Worm (Caenorhabditis elegans) whole organism, L1 larva: ENCODE results near the gene F10D2.16.

ENCODE experiments used
- C16A3.4 ChIP-seq: fragments of 150-350 bp; optimal IDR thresholded peaks from 2 replicates; lab custom pipeline; 2014; ENCODE audit warnings: missing biosample characterization, missing genetic modification characterization
- alr-1 ChIP-seq: fragments of 200-800 bp; sonication (Bioruptor generic); optimal IDR thresholded peaks from 2 replicates; lab custom pipeline; 2018; ENCODE audit warnings: borderline replicate concordance, mild to moderate bottlenecking, missing genetic modification characterization, missing compliant biosample characterization
- aly-2 ChIP-seq: fragments of 150-350 bp; optimal IDR thresholded peaks from 2 replicates; lab custom pipeline; 2014; ENCODE audit warnings: missing biosample characterization, missing genetic modification characterization
- blmp-1 ChIP-seq: fragments of 150-350 bp; optimal IDR thresholded peaks from 2 replicates; lab custom pipeline; 2014; ENCODE audit warnings: missing biosample characterization, missing genetic modification characterization
- ceh-8 ChIP-seq: fragments of 200-800 bp; sonication (Bioruptor generic); optimal IDR thresholded peaks from 2 replicates; lab custom pipeline; 2018; ENCODE audit warnings: mild to moderate bottlenecking, missing genetic modification characterization, moderate library complexity, missing compliant biosample characterization
- ceh-82 ChIP-seq, 3 experiments: fragments of 150-350 bp in 1 of 3; sonication (generic microtip) in 2 of 3; optimal IDR thresholded peaks; 2 replicates each; lab custom pipeline; 2014 to 2017; ENCODE audit warnings: missing biosample characterization in 3 of 3, missing genetic modification characterization in 3 of 3
- ces-1 ChIP-seq: fragments of 150-350 bp; optimal IDR thresholded peaks from 2 replicates; lab custom pipeline; 2014; ENCODE audit warnings: missing biosample characterization, missing genetic modification reagents, missing genetic modification characterization
- dpl-1 ChIP-seq, 3 experiments: fragments of 150-350 bp in 2 of 3; sonication (generic microtip) in 1 of 3; optimal IDR thresholded peaks; 2 replicates each; lab custom pipeline; 2014 to 2017; ENCODE audit warnings: missing biosample characterization in 3 of 3, missing genetic modification characterization in 3 of 3, missing genetic modification reagents in 3 of 3
- efl-1 ChIP-seq, 4 experiments: fragments of 150-350 bp; optimal IDR thresholded peaks in 3 of 4; peaks in 1 of 4; 1 replicate in 1 of 4; 2 replicates in 3 of 4; lab custom pipeline; 2014; ENCODE audit warnings: missing biosample characterization in 2 of 4, missing genetic modification characterization in 2 of 4, missing genetic modification reagents in 2 of 4
- efl-3 ChIP-seq: fragments of 200-800 bp; sonication (Bioruptor generic); optimal IDR thresholded peaks from 2 replicates; lab custom pipeline; 2018; ENCODE audit warnings: mild to moderate bottlenecking, missing genetic modification characterization, missing compliant biosample characterization
- egl-27 ChIP-seq, 2 experiments: fragments of 150-350 bp in 1 of 2; sonication (generic microtip); optimal IDR thresholded peaks; 3 replicates each; lab custom pipeline; 2017 to 2018; ENCODE audit warnings: missing biosample characterization in 2 of 2, missing genetic modification characterization in 2 of 2, missing genetic modification reagents in 2 of 2
- elt-2 ChIP-seq: sonication (generic microtip); optimal IDR thresholded peaks from 2 replicates; lab custom pipeline; 2016; ENCODE audit warnings: missing genetic modification characterization, mild to moderate bottlenecking, inconsistent platforms, missing compliant biosample characterization, missing genetic modification reagents
- elt-3 ChIP-seq, 6 experiments: fragments of 150-350 bp in 1 of 6; sonication (generic microtip); optimal IDR thresholded peaks; 2 replicates each; lab custom pipeline; 2017 to 2018; ENCODE audit warnings: missing biosample characterization in 6 of 6, missing genetic modification characterization in 6 of 6, inconsistent platforms in 1 of 6
- ets-5 ChIP-seq: fragments of 200-800 bp; sonication (Bioruptor generic); IDR thresholded peaks from 2 replicates; pipeline ENCODE4 v1.3.6; 2022; ENCODE audit warnings: missing genetic modification characterization, missing compliant biosample characterization
- fkh-4 ChIP-seq: sonication (generic microtip); optimal IDR thresholded peaks from 2 replicates; lab custom pipeline; 2016; ENCODE audit warnings: missing compliant biosample characterization, missing genetic modification characterization, borderline replicate concordance
- grh-1 ChIP-seq: fragments of 200-800 bp; sonication (Bioruptor generic); IDR thresholded peaks from 2 replicates; pipeline ENCODE4 v1.3.6; 2022; ENCODE audit warnings: missing genetic modification reagents, missing genetic modification characterization, missing compliant biosample characterization
- irx-1 ChIP-seq: sonication (generic microtip); optimal IDR thresholded peaks from 2 replicates; lab custom pipeline; 2016; ENCODE audit warnings: missing genetic modification characterization, missing compliant biosample characterization
- lin-14 ChIP-seq: fragments of 200-800 bp; sonication (Bioruptor generic); optimal IDR thresholded peaks from 2 replicates; lab custom pipeline; 2018; ENCODE audit warnings: mild to moderate bottlenecking, missing genetic modification characterization, moderate library complexity, missing compliant biosample characterization
- lin-15B ChIP-seq: fragments of 150-350 bp; sonication (generic microtip); optimal IDR thresholded peaks from 3 replicates; lab custom pipeline; 2014; ENCODE audit warnings: missing biosample characterization, missing genetic modification characterization
- lin-35 ChIP-seq, 2 experiments: fragments of 150-350 bp; optimal IDR thresholded peaks; 2 replicates each; lab custom pipeline; 2014; ENCODE audit warnings: missing biosample characterization in 2 of 2, missing genetic modification characterization in 2 of 2, missing genetic modification reagents in 2 of 2
- lin-39 ChIP-seq: fragments of 150-350 bp; optimal IDR thresholded peaks from 2 replicates; lab custom pipeline; 2014; ENCODE audit warnings: missing biosample characterization, missing genetic modification reagents, missing genetic modification characterization
- lir-3 ChIP-seq: sonication (generic microtip); optimal IDR thresholded peaks from 2 replicates; lab custom pipeline; 2016; ENCODE audit warnings: mild to moderate bottlenecking, missing genetic modification characterization, moderate library complexity, missing compliant biosample characterization; ENCODE audit not compliant: poor library complexity
- mab-9 ChIP-seq: fragments of 200-800 bp; sonication (Bioruptor generic); IDR thresholded peaks from 2 replicates; pipeline ENCODE4 v1.3.6; 2022; ENCODE audit warnings: missing genetic modification reagents, missing genetic modification characterization, missing compliant biosample characterization
- mdl-1 ChIP-seq, 2 experiments: fragments of 150-350 bp; optimal IDR thresholded peaks; 2 replicates each; lab custom pipeline; 2014 to 2017; ENCODE audit warnings: missing biosample characterization in 2 of 2, missing genetic modification characterization in 2 of 2, inconsistent platforms in 1 of 2
- mef-2 ChIP-seq: fragments of 150-350 bp; optimal IDR thresholded peaks from 2 replicates; lab custom pipeline; 2014; ENCODE audit warnings: missing biosample characterization, missing genetic modification characterization
- nhr-12 ChIP-seq: sonication (generic microtip); optimal IDR thresholded peaks from 2 replicates; lab custom pipeline; 2017; ENCODE audit warnings: missing biosample characterization, missing genetic modification characterization
- nhr-19 ChIP-seq: fragments of 200-800 bp; sonication (Bioruptor generic); conservative IDR thresholded peaks from 2 replicates; pipeline ENCODE4 v1.3.6; 2022; ENCODE audit warnings: missing genetic modification characterization, missing compliant biosample characterization
- nhr-20 ChIP-seq: sonication (generic microtip); optimal IDR thresholded peaks from 2 replicates; lab custom pipeline; 2016; ENCODE audit warnings: mild to moderate bottlenecking, missing genetic modification characterization, missing compliant biosample characterization
- nhr-237 ChIP-seq: fragments of 150-350 bp; optimal IDR thresholded peaks from 2 replicates; lab custom pipeline; 2014; ENCODE audit warnings: missing biosample characterization, missing genetic modification characterization
- nhr-28 ChIP-seq: fragments of 150-350 bp; optimal IDR thresholded peaks from 2 replicates; lab custom pipeline; 2014; ENCODE audit warnings: missing biosample characterization, missing genetic modification characterization
- nhr-90 ChIP-seq: sonication (generic microtip); optimal IDR thresholded peaks from 2 replicates; lab custom pipeline; 2016; ENCODE audit warnings: mild to moderate bottlenecking, missing genetic modification characterization, missing compliant biosample characterization; ENCODE audit not compliant: poor library complexity
- pax-3 ChIP-seq: fragments of 200-800 bp; sonication (Bioruptor generic); optimal IDR thresholded peaks from 2 replicates; lab custom pipeline; 2018; ENCODE audit warnings: mild to moderate bottlenecking, missing genetic modification characterization, moderate library complexity, missing compliant biosample characterization
- rnt-1 ChIP-seq: sonication (generic microtip); optimal IDR thresholded peaks from 2 replicates; lab custom pipeline; 2016; ENCODE audit warnings: mild to moderate bottlenecking, missing genetic modification characterization, moderate library complexity, missing compliant biosample characterization
- skn-1 ChIP-seq: fragments of 150-350 bp; optimal IDR thresholded peaks from 2 replicates; lab custom pipeline; 2014; ENCODE audit warnings: missing biosample characterization, missing genetic modification characterization
- snu-23 ChIP-seq: sonication (generic microtip); optimal IDR thresholded peaks from 2 replicates; lab custom pipeline; 2016; ENCODE audit warnings: missing genetic modification characterization, missing compliant biosample characterization
- sptf-1 ChIP-seq: fragments of 150-350 bp; optimal IDR thresholded peaks from 2 replicates; lab custom pipeline; 2014; ENCODE audit warnings: missing biosample characterization, missing genetic modification characterization
- swsn-7 ChIP-seq: sonication (generic microtip); optimal IDR thresholded peaks from 2 replicates; lab custom pipeline; 2016; ENCODE audit warnings: missing genetic modification characterization, missing compliant biosample characterization
- unc-130 ChIP-seq: fragments of 150-350 bp; optimal IDR thresholded peaks from 2 replicates; lab custom pipeline; 2017; ENCODE audit warnings: missing biosample characterization, missing genetic modification characterization, inconsistent platforms
- unc-62 ChIP-seq: fragments of 150-350 bp; optimal IDR thresholded peaks from 2 replicates; lab custom pipeline; 2014; ENCODE audit warnings: missing biosample characterization, missing genetic modification reagents, missing genetic modification characterization
- zag-1 ChIP-seq: fragments of 150-350 bp; optimal IDR thresholded peaks from 2 replicates; lab custom pipeline; 2014; ENCODE audit warnings: missing biosample characterization, missing genetic modification characterization
- ztf-11 ChIP-seq, 2 experiments: sonication (generic microtip); optimal IDR thresholded peaks; 2 replicates each; lab custom pipeline; 2016 to 2017; ENCODE audit warnings: missing genetic modification characterization in 2 of 2, missing biosample characterization in 1 of 2, missing compliant biosample characterization in 1 of 2
- ztf-4 ChIP-seq: fragments of 150-350 bp; optimal IDR thresholded peaks from 2 replicates; lab custom pipeline; 2014; ENCODE audit warnings: missing biosample characterization, missing genetic modification characterization

Gene F10D2.16

DNA sequence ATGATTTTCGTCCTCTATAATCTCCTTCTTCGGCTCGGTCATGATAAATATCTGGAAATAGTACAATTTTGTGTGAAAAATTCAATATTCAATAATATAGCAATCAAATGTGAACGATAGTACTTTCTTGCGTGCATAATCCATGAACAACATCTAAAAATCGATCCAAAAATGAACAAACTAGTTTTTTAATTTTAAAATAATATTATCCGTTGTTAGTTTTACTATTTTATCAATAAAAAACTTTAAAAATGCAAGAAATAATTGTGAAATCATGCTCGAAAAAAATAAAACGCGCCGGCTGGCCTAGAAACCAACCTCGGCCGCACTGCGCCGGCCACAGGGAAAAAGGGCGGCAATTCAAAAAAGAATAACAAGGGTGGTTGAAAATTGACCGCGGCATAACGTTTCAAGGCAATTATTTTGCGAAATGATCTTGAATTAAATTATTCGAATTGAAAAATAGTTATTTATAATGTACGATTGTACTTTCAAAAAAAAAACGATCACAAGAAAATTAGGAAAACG is 49.4 kb upstream of the F10D2.16 start, which contains the start of gene mys-1 (continued):
- peak; percentile 69 for TF ChIP-seq nhr-19 (GFP tag; lab: Robert Waterston, UW)
- TF ChIP-seq lin-15B (tag; lab: Kevin White, UChicago) = peak; percentile 43
- no peak for TF ChIP-seq alr-1 (tag; lab: Kevin White, UChicago)
- peak; percentile 72 for TF ChIP-seq fkh-4 (tag; lab: Kevin White, UChicago)
- TF ChIP-seq irx-1 (tag; lab: Kevin White, UChicago) = peak; percentile 76
- TF ChIP-seq nhr-28 (tag; lab: Kevin White, UChicago) = no peak
- peak; percentile 97 for TF ChIP-seq rnt-1 (tag; lab: Kevin White, UChicago)
- TF ChIP-seq skn-1 = peak; percentile 47
- peak; percentile 29 for TF ChIP-seq lin-39
- TF ChIP-seq, all 84 proteins: peak for 43

DNA sequence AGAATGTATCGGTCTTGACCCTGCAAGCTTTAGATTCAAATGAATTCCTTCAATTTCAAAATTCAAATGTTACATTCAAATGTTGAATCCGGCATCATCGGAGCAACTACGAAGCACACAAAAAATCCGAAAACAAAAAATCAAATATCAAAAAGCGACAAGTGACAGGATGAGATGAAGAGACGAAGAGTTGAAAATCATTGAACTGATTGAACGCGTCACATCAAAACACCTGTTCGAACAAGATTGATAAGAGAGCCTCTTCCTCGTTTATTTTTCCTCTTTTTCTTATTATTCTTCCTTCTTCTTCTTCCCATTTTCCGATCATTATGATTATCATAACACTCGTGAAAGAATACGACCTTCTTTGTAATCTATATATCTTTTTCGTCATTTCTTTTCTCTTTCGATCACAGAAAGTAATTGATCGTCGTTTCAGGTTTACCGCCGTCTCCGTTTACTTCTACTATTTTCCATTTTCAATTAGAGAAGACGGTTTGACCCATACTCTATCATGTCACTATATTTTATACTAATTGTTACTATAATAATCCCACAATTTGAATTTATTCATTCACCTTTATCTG is 48.5 kb upstream of the F10D2.16 start, which contains the start of gene VC5.2:
VC5.2 (plus strand) TSS at position 439 of the 587 bp plus-strand sequence.
- TF ChIP-seq elt-2 = no peak
- peak in 1 of 3 experiments; percentile 1 for TF ChIP-seq dpl-1 (GFP tag; optimal IDR thresholded peaks at IDR 0.05; lab: Kevin White, UChicago)
- TF ChIP-seq nhr-20 (tag; lab: Kevin White, UChicago) = peak; percentile 32
- TF ChIP-seq lin-14 (GFP tag; lab: Kevin White, UChicago) = peak; percentile 56
- peak; percentile 28 for TF ChIP-seq rnt-1 (tag; lab: Kevin White, UChicago)
- TF ChIP-seq pax-3 (tag; lab: Kevin White, UChicago) = no peak
- peak in 1 of 6 experiments; percentile 43 for TF ChIP-seq elt-3 (tag; optimal IDR thresholded peaks at IDR 0.05; lab: Kevin White, UChicago)
- peak; percentile 79 for TF ChIP-seq blmp-1 (tag; lab: Kevin White, UChicago)

DNA sequence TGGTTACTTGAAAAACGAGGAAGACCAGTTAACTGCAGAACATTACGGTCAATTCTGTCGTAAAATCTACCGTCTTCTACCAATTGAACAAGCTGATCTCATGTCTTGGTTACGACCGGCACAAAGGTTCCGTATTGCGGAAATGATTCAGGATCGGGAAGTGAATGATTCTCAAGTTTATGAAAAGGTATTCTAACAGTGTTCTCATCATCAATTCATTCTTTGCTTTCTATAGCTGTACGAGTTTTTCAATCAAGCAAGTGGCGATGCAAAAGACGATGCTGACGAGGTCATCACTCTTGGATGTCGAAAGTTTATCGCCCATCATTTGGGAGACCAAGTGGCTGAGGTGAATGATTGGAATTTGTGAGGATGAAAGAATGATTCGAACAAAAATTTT is 46.7 kb upstream of the F10D2.16 start:
- TF ChIP-seq lin-35 (GFP tag; optimal IDR thresholded peaks at IDR 0.05; lab: Kevin White, UChicago) (no peak), nhr-12 (tag; lab: Kevin White, UChicago) (no peak)

DNA sequence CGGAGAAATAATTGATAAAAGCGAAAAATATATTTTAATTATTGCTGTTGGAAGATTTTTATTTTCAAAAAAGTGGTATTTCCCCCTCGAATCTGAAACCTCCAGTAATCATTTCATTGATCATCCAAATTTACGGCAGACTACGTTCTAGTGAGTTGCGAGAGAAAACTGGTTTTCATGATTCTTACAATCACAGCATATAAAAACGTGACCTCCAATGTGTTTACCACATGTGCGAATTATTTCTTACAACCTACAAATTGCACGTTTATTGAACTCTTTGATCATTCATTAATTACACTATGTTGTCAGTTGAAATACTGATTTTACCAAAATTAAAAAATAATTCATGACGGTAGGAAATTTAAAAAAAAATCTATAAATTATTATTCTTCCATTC is 44.8 kb upstream of the F10D2.16 start:
- TF ChIP-seq sptf-1 (tag; lab: Kevin White, UChicago) (no peak), efl-1 (optimal IDR thresholded peaks at IDR 0.05; lab: Kevin White, UChicago) (peak in 1 of 2 experiments; percentile 40), efl-1 (GFP tag; optimal IDR thresholded peaks at IDR 0.05 in 1 of 2; lab: Kevin White, UChicago) (peak; percentile 10 to 94), ceh-82 (tag; optimal IDR thresholded peaks at IDR 0.05; lab: Kevin White, UChicago) (no peak), nhr-90 (tag; lab: Kevin White, UChicago) (peak; percentile 65), snu-23 (GFP tag; lab: Kevin White, UChicago) (peak; percentile 73), unc-62 (GFP tag; lab: Kevin White, UChicago) (no peak), nhr-12 (tag; lab: Kevin White, UChicago) (no peak), mab-9 (GFP tag; lab: Robert Waterston, UW) (no peak), mef-2 (tag; lab: Kevin White, UChicago) (no peak), mdl-1 (tag; optimal IDR thresholded peaks at IDR 0.05; lab: Kevin White, UChicago) (peak in 1 of 2 experiments; percentile 72), nhr-237 (tag; lab: Kevin White, UChicago) (no peak), ztf-11 (tag; optimal IDR thresholded peaks at IDR 0.05; lab: Kevin White, UChicago) (no peak), irx-1 (tag; lab: Kevin White, UChicago) (peak; percentile 5), C16A3.4 (peak; percentile 42), elt-3 (tag; optimal IDR thresholded peaks at IDR 0.05; lab: Kevin White, UChicago) (peak in 3 of 6 experiments; percentile 64 to 94 (median 75)), swsn-7 (tag; lab: Kevin White, UChicago) (no peak), aly-2 (tag; lab: Kevin White, UChicago) (no peak), nhr-20 (tag; lab: Kevin White, UChicago) (peak; percentile 100), ces-1 (no peak), efl-3 (GFP tag; lab: Kevin White, UChicago) (no peak), blmp-1 (tag; lab: Kevin White, UChicago) (peak; percentile 70), lir-3 (tag; lab: Kevin White, UChicago) (peak; percentile 44), ceh-8 (no peak), zag-1 (tag; lab: Kevin White, UChicago) (no peak), nhr-28 (tag; lab: Kevin White, UChicago) (no peak), unc-130 (tag; lab: Kevin White, UChicago) (peak; percentile 16), grh-1 (GFP tag; lab: Robert Waterston, UW) (peak; percentile 91), ets-5 (no peak), alr-1 (tag; lab: Kevin White, UChicago) (no peak), ztf-4 (tag; lab: Kevin White, UChicago) (no peak), nhr-19 (GFP tag; lab: Robert Waterston, UW) (peak; percentile 71), lin-14 (GFP tag; lab: Kevin White, UChicago) (peak; percentile 80), egl-27 (tag; optimal IDR thresholded peaks at IDR 0.05; lab: Kevin White, UChicago) (no peak)
